Fruit fly (Drosophila melanogaster): ENCODE measurements around the gene Eip78C.

Eip78C gene

dm6 chr3L:21216697-21217291 is 9.6 kb upstream of the Eip78C start, which contains the start of the genes Trmt112 and Ilk (continued):
- TF ChIP-seq CG6689 (GFP tag; IDR thresholded peaks at IDR 0.05) (no peak), CG10267 (tag; optimal IDR thresholded peaks at IDR 0.05) (peak; percentile 33), CG17385 (GFP tag; optimal IDR thresholded peaks at IDR 0.05) (peak; percentile 98), CG4424 (GFP tag; optimal IDR thresholded peaks at IDR 0.05) (no peak), Nf-YC (tag; optimal IDR thresholded peaks at IDR 0.05) (no peak), grn (GFP tag; optimal IDR thresholded peaks at IDR 0.05) (no peak), CG18764 (GFP tag; optimal IDR thresholded peaks at IDR 0.05) (no peak), hth (optimal IDR thresholded peaks at IDR 0.05) (no peak), Elba2 (GFP tag; optimal IDR thresholded peaks at IDR 0.05) (peak; percentile 55), cas (GFP tag; IDR thresholded peaks at IDR 0.05) (no peak), CG13424 (tag; optimal IDR thresholded peaks at IDR 0.05) (no peak), TFAM (GFP tag; optimal IDR thresholded peaks at IDR 0.05) (no peak), Bgb (GFP tag; IDR thresholded peaks at IDR 0.05; ENCODE audit: partially characterized antibody) (peak; percentile 89), dimm (GFP tag; IDR thresholded peaks at IDR 0.05) (no peak), usp (GFP tag; optimal IDR thresholded peaks at IDR 0.05) (no peak), CG5953 (GFP tag; IDR thresholded peaks at IDR 0.05) (no peak), vvl (GFP tag; IDR thresholded peaks at IDR 0.05) (peak; percentile 54; the same call in 1 of the 2 replicates), lmd (GFP tag; IDR thresholded peaks at IDR 0.05) (no peak), CG6272 (GFP tag; IDR thresholded peaks at IDR 0.05) (no peak), Hmx (GFP tag; optimal IDR thresholded peaks at IDR 0.05) (no peak), CG4820 (GFP tag; optimal IDR thresholded peaks at IDR 0.05) (no peak), D19A (tag; optimal IDR thresholded peaks at IDR 0.05) (no peak), HHEX (GFP tag; optimal IDR thresholded peaks at IDR 0.05) (no peak), Sox100B (GFP tag; optimal IDR thresholded peaks at IDR 0.05) (no peak), Sry-δ (GFP tag; optimal IDR thresholded peaks at IDR 0.05) (peak; percentile 75), E2f1 (GFP tag; IDR thresholded peaks at IDR 0.05) (no peak), CG31441 (GFP tag; IDR thresholded peaks at IDR 0.05) (no peak), CG14050 (GFP tag; IDR thresholded peaks at IDR 0.05) (no peak), sd (tag; optimal IDR thresholded peaks at IDR 0.05) (peak; percentile 77), bigmax (GFP tag; optimal IDR thresholded peaks at IDR 0.05) (no peak), CG7372 (GFP tag; IDR thresholded peaks at IDR 0.05) (no peak), dm (GFP tag; optimal IDR thresholded peaks at IDR 0.05) (peak; percentile 95), Dip3 (GFP tag; optimal IDR thresholded peaks at IDR 0.05) (no peak), CG4282 (GFP tag; optimal IDR thresholded peaks at IDR 0.05) (peak; percentile 5), crol (GFP tag; IDR thresholded peaks at IDR 0.05) (no peak), az2 (GFP tag; optimal IDR thresholded peaks at IDR 0.05) (no peak), CG7271 (tag; optimal IDR thresholded peaks at IDR 0.05) (no peak), Ssrp (tag; optimal IDR thresholded peaks at IDR 0.05) (no peak), CG15514 (GFP tag; optimal IDR thresholded peaks at IDR 0.05) (peak; percentile 58), emc (GFP tag; optimal IDR thresholded peaks at IDR 0.05) (no peak), Dbx (GFP tag; IDR thresholded peaks at IDR 0.05) (0 out of 3 replicates have a peak, but pooled peaks have one; percentile 12), Nf-YB (GFP tag; optimal IDR thresholded peaks at IDR 0.05) (no peak), insv (GFP tag; optimal IDR thresholded peaks at IDR 0.05) (peak in 1 of 2 experiments; percentile 77), Six4 (GFP tag; optimal IDR thresholded peaks at IDR 0.05) (no peak), ATbp (GFP tag; optimal IDR thresholded peaks at IDR 0.05) (no peak), CG12299 (tag; optimal IDR thresholded peaks at IDR 0.05) (no peak), CG2712 (tag; optimal IDR thresholded peaks at IDR 0.05) (peak; percentile 45), CG32532 (GFP tag; IDR thresholded peaks at IDR 0.05) (no peak), pzg (GFP tag; optimal IDR thresholded peaks at IDR 0.05) (peak; percentile 97), Xbp1 (GFP tag; optimal IDR thresholded peaks at IDR 0.05) (peak; percentile 22), slou (GFP tag; optimal IDR thresholded peaks at IDR 0.05) (no peak), shn (GFP tag; optimal IDR thresholded peaks at IDR 0.05) (peak; percentile 9)

Data from whole organism, embryonic.